Worm (Caenorhabditis elegans): ENCODE results near the gene lipl-5.

DNA sequence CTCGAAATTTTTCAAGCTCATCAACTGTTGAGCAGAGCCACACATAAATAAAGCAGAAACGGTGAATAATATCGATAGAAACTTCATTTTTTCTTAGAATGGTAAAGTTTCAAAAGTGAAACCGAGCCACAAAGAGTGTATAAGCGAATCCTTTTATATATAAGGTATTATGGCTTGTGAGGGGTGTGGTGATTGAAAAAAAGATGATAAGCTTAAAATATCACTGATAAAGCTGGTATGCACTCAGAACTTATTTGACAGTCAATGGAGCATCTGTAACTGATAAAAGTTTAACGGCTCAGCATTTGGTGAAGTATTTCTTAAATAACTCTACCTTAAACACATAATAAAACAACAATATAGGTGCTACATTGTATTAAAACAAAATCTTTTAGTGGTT, 29.1 kb downstream of the lipl-5 start, which contains the start of gene dod-19:
- TF ChIP-seq snpc-4 (tag; optimal IDR thresholded peaks at IDR 0.05) (no peak), zag-1 (tag; optimal IDR thresholded peaks at IDR 0.05) (no peak), ceh-82 (tag; optimal IDR thresholded peaks at IDR 0.05) (no peak), unc-62 (GFP tag; optimal IDR thresholded peaks at IDR 0.05) (no peak), ztf-4 (tag; optimal IDR thresholded peaks at IDR 0.05) (no peak)

Measured in whole organism, L3 larva.